Fruit fly (Drosophila melanogaster) whole organism, prepupa: ENCODE measurements around the gene CG9328.

Experiments
- CG10631 ChIP-seq: fragments of 200-800 bp; sonication (Bioruptor generic); optimal IDR thresholded peaks from 2 replicates; lab custom pipeline; 2016; ENCODE audit warnings: missing biosample characterization, missing genetic modification characterization
- CG10669 ChIP-seq: fragments of 200-800 bp; sonication (Bioruptor generic); optimal IDR thresholded peaks from 3 replicates; lab custom pipeline; 2018; ENCODE audit warnings: missing biosample characterization, mild to moderate bottlenecking, missing genetic modification characterization, moderate library complexity
- CG11294 ChIP-seq: fragments of 200-800 bp; sonication (Bioruptor generic); IDR thresholded peaks from 2 replicates; pipeline ENCODE4 v1.3.6; 2022; ENCODE audit warnings: missing biosample characterization, missing genetic modification characterization
- CG15336 ChIP-seq: fragments of 200-800 bp; sonication (Bioruptor generic); IDR thresholded peaks from 2 replicates; pipeline ENCODE4 v1.3.6; 2022; ENCODE audit warnings: missing biosample characterization, missing genetic modification characterization
- CG16779 ChIP-seq: fragments of 200-800 bp; sonication (Bioruptor generic); optimal IDR thresholded peaks from 3 replicates; lab custom pipeline; 2017; ENCODE audit warnings: missing biosample characterization, mild to moderate bottlenecking, missing genetic modification characterization
- CG7368 ChIP-seq: fragments of 200-800 bp; sonication (Bioruptor generic); optimal IDR thresholded peaks from 3 replicates; lab custom pipeline; 2016; ENCODE audit warnings: missing biosample characterization, missing genetic modification characterization
- CG8632 ChIP-seq: fragments of 200-800 bp; sonication (Bioruptor generic); optimal IDR thresholded peaks from 3 replicates; lab custom pipeline; 2016; ENCODE audit warnings: missing biosample characterization, missing genetic modification characterization
- CG9139 ChIP-seq: fragments of 200-800 bp; sonication (Bioruptor generic); optimal IDR thresholded peaks from 3 replicates; lab custom pipeline; 2017; ENCODE audit warnings: missing biosample characterization, mild to moderate bottlenecking, missing genetic modification characterization
- Gug ChIP-seq: fragments of 200-800 bp; sonication (Bioruptor generic); IDR thresholded peaks from 2 replicates; pipeline ENCODE4 v1.3.6; 2022; ENCODE audit warnings: missing biosample characterization, missing genetic modification characterization
- Hr39 ChIP-seq: fragments of 200-800 bp; sonication (Bioruptor generic); optimal IDR thresholded peaks from 2 replicates; lab custom pipeline; 2016; ENCODE audit warnings: missing biosample characterization, missing genetic modification characterization
- Sox102F ChIP-seq: fragments of 200-800 bp; sonication (Bioruptor generic); optimal IDR thresholded peaks from 2 replicates; lab custom pipeline; 2016; ENCODE audit warnings: missing biosample characterization, mild to moderate bottlenecking, missing genetic modification characterization
- Sox15 ChIP-seq: fragments of 200-800 bp; sonication (Bioruptor generic); optimal IDR thresholded peaks from 3 replicates; lab custom pipeline; 2016; ENCODE audit warnings: missing biosample characterization, missing genetic modification characterization
- svp ChIP-seq: fragments of 200-800 bp; sonication (Bioruptor generic); peaks from one replicate; lab custom pipeline; 2016; ENCODE audit warnings: missing biosample characterization, missing genetic modification characterization
- vri ChIP-seq: fragments of 200-800 bp; sonication (Bioruptor generic); optimal IDR thresholded peaks from 3 replicates; lab custom pipeline; 2016; ENCODE audit warnings: missing biosample characterization, mild to moderate bottlenecking, missing genetic modification characterization

DNA sequence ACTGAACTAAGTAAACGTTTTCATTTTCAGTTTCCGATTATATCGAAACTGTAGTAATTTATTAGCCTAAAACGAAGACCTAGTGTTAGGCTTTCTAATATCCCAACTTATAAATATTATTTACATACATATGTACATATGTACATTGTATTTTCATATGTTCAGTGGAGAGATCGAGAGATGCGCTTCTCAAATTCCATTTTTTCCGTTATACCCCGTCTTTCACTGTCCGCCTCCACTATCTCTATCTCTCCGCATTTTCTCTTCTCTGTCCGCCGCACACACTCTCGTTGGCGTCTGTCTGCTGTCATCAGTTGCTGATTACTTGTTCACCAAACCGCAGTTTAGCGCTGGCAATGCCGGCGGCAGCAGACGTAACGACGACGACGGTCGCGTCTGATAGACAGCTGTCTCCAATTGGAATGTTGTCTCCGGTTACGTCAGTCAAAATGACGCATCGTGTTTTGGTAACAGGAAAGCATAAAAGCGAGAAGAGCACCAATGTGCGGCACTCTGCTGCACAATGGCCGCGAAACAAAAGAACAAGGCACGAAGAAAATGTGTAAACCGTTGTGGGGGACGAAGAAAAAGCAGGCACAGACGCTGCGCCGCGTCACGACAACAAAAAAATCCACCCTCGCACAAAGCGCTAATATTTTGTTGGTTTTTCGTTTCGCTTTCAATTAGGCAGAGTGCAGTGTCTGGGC is 25.1 kb downstream of the CG9328 start, which contains the start of gene CG9331:
- no peak for TF ChIP-seq Sox15 (GFP tag; lab: Kevin White, UChicago)
- no peak for TF ChIP-seq Hr39
- TF ChIP-seq CG11294 (GFP tag; lab: Robert Waterston, UW), result no peak
- no peak for TF ChIP-seq Gug (GFP tag; lab: Robert Waterston, UW)
- TF ChIP-seq CG10669 (GFP tag; lab: Kevin White, UChicago), result no peak
- peak; percentile 9; the same call in 1 of the 2 replicates for TF ChIP-seq CG15336 (GFP tag; lab: Robert Waterston, UW)
- no peak for TF ChIP-seq CG7368 (GFP tag; lab: Kevin White, UChicago)
- TF ChIP-seq CG10631 (GFP tag; lab: Kevin White, UChicago), result peak; percentile 39
- no peak for TF ChIP-seq CG16779 (tag; lab: Kevin White, UChicago)
- TF ChIP-seq CG9139 (GFP tag; lab: Kevin White, UChicago), result no peak
- TF ChIP-seq CG8632, result no peak
- TF ChIP-seq Sox102F (GFP tag; lab: Kevin White, UChicago), result peak; percentile 39
- no peak for TF ChIP-seq svp (GFP tag; lab: Kevin White, UChicago)
- TF ChIP-seq vri (GFP tag; lab: Kevin White, UChicago), result peak; percentile 100
